Fruit fly (Drosophila melanogaster) whole organism, embryonic: ENCODE data around the gene CG31211.

Experiments used
- Atf6 ChIP-seq: fragments of 200-800 bp; sonication (Bioruptor generic); IDR thresholded peaks from 2 replicates; pipeline ENCODE4 v1.3.6; 2022; ENCODE audit warnings: missing biosample characterization, missing genetic modification characterization
- Bdp1 ChIP-seq: fragments of 200-800 bp; sonication (Bioruptor generic); optimal IDR thresholded peaks from 3 replicates; lab custom pipeline; 2016; ENCODE audit warnings: missing biosample characterization, missing genetic modification characterization
- Bteb2 ChIP-seq: fragments of 200-800 bp; sonication (Bioruptor generic); optimal IDR thresholded peaks from 2 replicates; lab custom pipeline; 2016; ENCODE audit warnings: missing biosample characterization, missing genetic modification characterization
- CG12104 ChIP-seq: fragments of 200-800 bp; sonication (Bioruptor generic); optimal IDR thresholded peaks from 3 replicates; lab custom pipeline; 2016; ENCODE audit warnings: missing biosample characterization, missing genetic modification characterization
- CG12155 ChIP-seq: fragments of 200-800 bp; sonication (Bioruptor generic); optimal IDR thresholded peaks from 3 replicates; lab custom pipeline; 2016; ENCODE audit warnings: missing biosample characterization, missing genetic modification characterization
- CG12299 ChIP-seq: fragments of 200-800 bp; sonication (Bioruptor generic); optimal IDR thresholded peaks from 2 replicates; lab custom pipeline; 2018; ENCODE audit warnings: missing biosample characterization, mild to moderate bottlenecking, missing genetic modification characterization
- CG12744 ChIP-seq: fragments of 200-800 bp; sonication (Bioruptor generic); optimal IDR thresholded peaks from 2 replicates; lab custom pipeline; 2016; ENCODE audit warnings: missing biosample characterization, missing genetic modification characterization
- CG13894 ChIP-seq: fragments of 200-800 bp; sonication (Bioruptor generic); optimal IDR thresholded peaks from 3 replicates; lab custom pipeline; 2018; ENCODE audit warnings: missing biosample characterization, mild to moderate bottlenecking, missing genetic modification characterization, moderate library complexity
- CG17361 ChIP-seq: fragments of 200-800 bp; sonication (Bioruptor generic); IDR thresholded peaks from 3 replicates; pipeline ENCODE4 v1.3.6; 2022; ENCODE audit warnings: missing biosample characterization, missing genetic modification characterization
- CG30431 ChIP-seq: fragments of 200-800 bp; sonication (Bioruptor generic); optimal IDR thresholded peaks from 2 replicates; lab custom pipeline; 2017; ENCODE audit warnings: missing biosample characterization, missing genetic modification characterization
- CG34376 ChIP-seq: fragments of 200-800 bp; sonication (Bioruptor generic); optimal IDR thresholded peaks from 2 replicates; lab custom pipeline; 2018; ENCODE audit warnings: missing biosample characterization, mild to moderate bottlenecking, missing genetic modification characterization
- CG34422 ChIP-seq: fragments of 200-800 bp; sonication (Bioruptor generic); IDR thresholded peaks from 3 replicates; pipeline ENCODE4 v1.3.6; 2022; ENCODE audit warnings: missing biosample characterization, missing genetic modification characterization
- CG6254 ChIP-seq: fragments of 200-800 bp; sonication (Bioruptor generic); optimal IDR thresholded peaks from 3 replicates; lab custom pipeline; 2017; ENCODE audit warnings: mild to moderate bottlenecking, missing biosample characterization, missing genetic modification reagents, missing genetic modification characterization
- CG6654 ChIP-seq: fragments of 200-800 bp; sonication (Bioruptor generic); optimal IDR thresholded peaks from 2 replicates; lab custom pipeline; 2017; ENCODE audit warnings: missing biosample characterization, mild to moderate bottlenecking, missing genetic modification characterization
- CG8089 ChIP-seq: fragments of 200-800 bp; sonication (Bioruptor generic); optimal IDR thresholded peaks from 3 replicates; lab custom pipeline; 2016; ENCODE audit warnings: missing biosample characterization, missing genetic modification characterization
- CG9932 ChIP-seq: fragments of 200-800 bp; sonication (Bioruptor generic); IDR thresholded peaks from 2 replicates; pipeline ENCODE4 v1.3.6; 2022; ENCODE audit warnings: missing biosample characterization, missing genetic modification characterization
- D ChIP-seq, 2 experiments: fragments of 200-800 bp in 1 of 2; fragments of >200 bp in 1 of 2; sonication (Bioruptor generic) in 1 of 2; optimal IDR thresholded peaks; 2 replicates in 1 of 2; 3 replicates in 1 of 2; lab custom pipeline; 2017; ENCODE audit warnings: mild to moderate bottlenecking in 1 of 2, missing biosample characterization in 1 of 2, missing genetic modification characterization in 1 of 2, missing genetic modification reagents in 1 of 2
- Dfd ChIP-seq, 2 experiments: fragments of >200 bp; optimal IDR thresholded peaks; 2 replicates each; lab custom pipeline; 2017; ENCODE audit warnings: missing biosample characterization in 2 of 2, missing genetic modification characterization in 2 of 2
- Dref ChIP-seq: fragments of 200-800 bp; sonication (Bioruptor generic); IDR thresholded peaks from 2 replicates; pipeline ENCODE4 v1.3.6; 2022; ENCODE audit warnings: missing biosample characterization, missing genetic modification characterization
- ERR ChIP-seq: fragments of 200-800 bp; sonication (Bioruptor generic); optimal IDR thresholded peaks from 2 replicates; lab custom pipeline; 2016; ENCODE audit warnings: missing biosample characterization, missing genetic modification characterization
- Ets65A ChIP-seq: fragments of 200-800 bp; sonication (Bioruptor generic); peaks from one replicate; lab custom pipeline; 2016; ENCODE audit warnings: missing biosample characterization, missing genetic modification characterization
- H15 ChIP-seq: fragments of 200-800 bp; sonication (Bioruptor generic); IDR thresholded peaks from 3 replicates; pipeline ENCODE4 v1.3.6; 2022; ENCODE audit warnings: missing biosample characterization, missing genetic modification characterization
- Hand ChIP-seq: fragments of 200-800 bp; sonication (Bioruptor generic); optimal IDR thresholded peaks from 2 replicates; lab custom pipeline; 2017; ENCODE audit warnings: mild to moderate bottlenecking, missing biosample characterization, missing genetic modification reagents, missing genetic modification characterization
- Hmr ChIP-seq: fragments of 200-800 bp; sonication (Bioruptor generic); optimal IDR thresholded peaks from 3 replicates; lab custom pipeline; 2017; ENCODE audit warnings: mild to moderate bottlenecking, missing biosample characterization, missing genetic modification reagents, missing genetic modification characterization
- Jarid2 ChIP-seq: fragments of 200-800 bp; sonication (Bioruptor generic); optimal IDR thresholded peaks from 3 replicates; lab custom pipeline; 2017; ENCODE audit warnings: mild to moderate bottlenecking, missing biosample characterization, missing genetic modification reagents, missing genetic modification characterization
- Kr ChIP-seq: fragments of 200-800 bp; sonication (Bioruptor generic); optimal IDR thresholded peaks from 2 replicates; lab custom pipeline; 2017; ENCODE audit warnings: missing biosample characterization, mild to moderate bottlenecking, missing genetic modification characterization
- Med ChIP-seq: fragments of 200-800 bp; sonication (Bioruptor generic); peaks from one replicate; lab custom pipeline; 2016; ENCODE audit warnings: missing biosample characterization, missing genetic modification characterization, mild to moderate bottlenecking, inconsistent platforms, moderate library complexity
- Rfx ChIP-seq: fragments of 200-800 bp; sonication (Bioruptor generic); IDR thresholded peaks from 2 replicates; pipeline ENCODE4 v1.3.6; 2022; ENCODE audit warnings: missing biosample characterization, missing genetic modification characterization
- Ssrp ChIP-seq: fragments of 200-800 bp; sonication (Bioruptor generic); optimal IDR thresholded peaks from 2 replicates; lab custom pipeline; 2018; ENCODE audit warnings: missing biosample characterization, mild to moderate bottlenecking, missing genetic modification characterization, moderate library complexity
- Trl ChIP-seq, 3 experiments: fragments of >200 bp in 2 of 3; fragments of 200-800 bp in 1 of 3; sonication (Bioruptor generic) in 1 of 3; optimal IDR thresholded peaks; 2 replicates in 1 of 3; 3 replicates in 2 of 3; lab custom pipeline; 2016 to 2017; ENCODE audit warnings: missing biosample characterization in 1 of 3, missing genetic modification characterization in 1 of 3
- bcd ChIP-seq: fragments of 200-800 bp; sonication (Bioruptor generic); optimal IDR thresholded peaks from 2 replicates; lab custom pipeline; 2017; ENCODE audit warnings: missing biosample characterization, mild to moderate bottlenecking, missing genetic modification characterization
- caup ChIP-seq: fragments of 200-800 bp; sonication (Bioruptor generic); optimal IDR thresholded peaks from 3 replicates; lab custom pipeline; 2017; ENCODE audit warnings: missing biosample characterization, mild to moderate bottlenecking, missing genetic modification characterization, moderate library complexity; ENCODE audit not compliant: severe bottlenecking
- chm ChIP-seq: fragments of 200-800 bp; sonication (Bioruptor generic); IDR thresholded peaks from 2 replicates; pipeline ENCODE4 v1.3.6; 2022; ENCODE audit warnings: missing biosample characterization, missing genetic modification characterization
- ci ChIP-seq: fragments of 200-800 bp; sonication (Bioruptor generic); IDR thresholded peaks from 3 replicates; pipeline ENCODE4 v1.3.6; 2022; ENCODE audit warnings: missing biosample characterization, missing genetic modification characterization
- crol ChIP-seq: fragments of 200-800 bp; sonication (Bioruptor generic); IDR thresholded peaks from 2 replicates; pipeline ENCODE4 v1.3.6; 2022; ENCODE audit warnings: missing biosample characterization, missing genetic modification characterization
- disco-r ChIP-seq: fragments of 200-800 bp; sonication (Bioruptor generic); optimal IDR thresholded peaks from 2 replicates; lab custom pipeline; 2016; ENCODE audit warnings: missing biosample characterization, missing genetic modification characterization
- eve ChIP-seq, 2 experiments: fragments of >200 bp; optimal IDR thresholded peaks; 2 replicates each; lab custom pipeline; 2017; ENCODE audit warnings: missing biosample characterization in 2 of 2, missing genetic modification characterization in 2 of 2
- hbn ChIP-seq: fragments of 200-800 bp; sonication (Bioruptor generic); IDR thresholded peaks from 2 replicates; pipeline ENCODE4 v1.3.6; 2022; ENCODE audit warnings: missing biosample characterization, missing genetic modification characterization; ENCODE audit not compliant: partially characterized antibody
- lbe ChIP-seq: fragments of 200-800 bp; sonication (Bioruptor generic); optimal IDR thresholded peaks from 2 replicates; lab custom pipeline; 2016; ENCODE audit warnings: missing biosample characterization, mild to moderate bottlenecking, missing genetic modification characterization
- nom ChIP-seq: fragments of 200-800 bp; sonication (Bioruptor generic); optimal IDR thresholded peaks from 2 replicates; lab custom pipeline; 2017; ENCODE audit warnings: missing biosample characterization, missing genetic modification characterization, mild to moderate bottlenecking, moderate library complexity, missing genetic modification reagents
- pita ChIP-seq: fragments of 200-800 bp; sonication (Bioruptor generic); optimal IDR thresholded peaks from 2 replicates; lab custom pipeline; 2017; ENCODE audit warnings: missing biosample characterization, mild to moderate bottlenecking, missing genetic modification characterization
- schlank ChIP-seq: fragments of 200-800 bp; sonication (Bioruptor generic); optimal IDR thresholded peaks from 2 replicates; lab custom pipeline; 2018; ENCODE audit warnings: missing biosample characterization, mild to moderate bottlenecking, missing genetic modification characterization
- sr ChIP-seq: fragments of 200-800 bp; sonication (Bioruptor generic); IDR thresholded peaks from 3 replicates; pipeline ENCODE4 v1.3.6; 2022; ENCODE audit warnings: missing biosample characterization, missing genetic modification characterization
- vfl ChIP-seq: fragments of 200-800 bp; sonication (Bioruptor generic); optimal IDR thresholded peaks from 2 replicates; lab custom pipeline; 2016; ENCODE audit warnings: missing biosample characterization, missing genetic modification characterization

CG31211 gene

DNA sequence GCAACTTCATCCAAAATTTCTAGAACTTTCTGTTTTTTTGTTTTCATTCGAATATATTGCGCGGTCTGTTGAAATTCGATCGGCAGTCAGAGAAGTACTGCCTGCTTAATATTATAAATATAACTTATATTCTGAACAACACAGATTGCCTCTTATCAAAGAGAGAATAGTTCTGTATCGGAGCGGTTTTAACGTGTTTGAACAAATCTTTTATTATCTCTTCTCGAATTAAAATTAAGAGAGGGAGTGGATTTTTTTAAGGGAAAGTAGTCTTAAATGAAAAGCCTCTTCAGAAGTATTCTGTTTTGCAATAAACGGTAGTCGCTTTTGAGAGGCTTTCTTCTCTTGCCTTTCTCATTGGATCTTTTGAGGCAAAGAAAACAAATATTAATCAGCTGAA is 33.1 kb downstream of the CG31211 start:
- TF ChIP-seq eve (GFP tag; optimal IDR thresholded peaks at IDR 0.05; lab: Kevin White, UChicago) = no peak
- TF ChIP-seq Trl (optimal IDR thresholded peaks at IDR 0.05; lab: Kevin White, UChicago) = peak; percentile 54 to 74
- TF ChIP-seq Trl (GFP tag; optimal IDR thresholded peaks at IDR 0.05; lab: Kevin White, UChicago) = no peak
- no peak for TF ChIP-seq chm (GFP tag; lab: Robert Waterston, UW)
- peak; percentile 4 for TF ChIP-seq lbe (GFP tag; lab: Kevin White, UChicago)
- TF ChIP-seq nom (GFP tag; lab: Kevin White, UChicago) = peak; percentile 25
- no peak for TF ChIP-seq CG34376 (GFP tag; lab: Kevin White, UChicago)
- TF ChIP-seq pita = no peak
- peak; percentile 15 for TF ChIP-seq Jarid2 (GFP tag; lab: Kevin White, UChicago)
- no peak for TF ChIP-seq Kr (GFP tag; lab: Kevin White, UChicago)
- TF ChIP-seq CG12299 (tag; lab: Kevin White, UChicago) = no peak
- TF ChIP-seq, all 482 proteins: peak for 4

DNA sequence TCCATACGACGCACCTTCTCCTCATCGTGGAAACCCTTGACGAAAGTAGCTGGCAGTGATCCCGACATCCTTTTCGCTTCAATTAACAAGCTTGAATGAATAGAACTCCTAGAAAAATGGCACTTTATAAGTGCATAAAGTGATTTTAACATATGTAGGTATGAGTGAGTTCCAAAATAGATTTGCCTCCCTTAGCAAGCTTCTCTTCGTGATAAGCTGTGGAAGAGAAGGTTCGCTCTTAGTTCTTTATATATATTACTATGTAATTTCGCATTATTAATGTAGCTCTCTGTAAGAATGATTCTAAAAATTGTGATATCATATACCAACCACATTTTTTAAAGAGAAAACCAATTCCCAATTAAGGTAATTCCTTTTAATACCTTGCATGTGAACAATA is 35.0 kb downstream of the CG31211 start, which contains the start of gene CG3397:
Gene CG3397 (minus strand): TSS at position 101 of the 400 bp plus-strand sequence.
- no peak for TF ChIP-seq vfl (GFP tag; lab: Kevin White, UChicago)
- TF ChIP-seq Trl (optimal IDR thresholded peaks at IDR 0.05; lab: Kevin White, UChicago) = peak; percentile 18 to 56
- TF ChIP-seq Trl (GFP tag; optimal IDR thresholded peaks at IDR 0.05; lab: Kevin White, UChicago) = no peak

DNA sequence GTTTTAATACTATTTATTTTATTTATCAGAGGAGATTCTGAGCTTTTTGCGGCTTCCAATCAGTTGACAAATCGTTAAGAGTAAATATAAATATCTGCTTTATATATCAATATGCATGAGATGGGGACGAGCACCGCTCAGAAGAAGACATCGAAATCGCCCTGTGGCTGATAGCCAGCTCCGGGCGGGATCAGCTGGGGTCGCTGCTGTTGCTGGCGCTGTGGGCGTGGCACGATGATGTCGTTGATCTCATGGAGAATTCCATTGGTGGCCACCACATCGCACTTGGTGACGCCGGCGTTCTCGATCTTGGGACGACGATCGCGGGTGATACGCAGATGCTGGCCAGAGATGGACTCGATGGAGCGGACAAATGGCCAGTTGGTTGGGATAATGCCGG is 35.4 kb downstream of the CG31211 start:
- TF ChIP-seq bcd (no peak), Atf6 (no peak), D (optimal IDR thresholded peaks at IDR 0.05; lab: Kevin White, UChicago) (no peak), D (GFP tag; optimal IDR thresholded peaks at IDR 0.05; lab: Kevin White, UChicago) (no peak), nom (GFP tag; lab: Kevin White, UChicago) (peak; percentile 38), Dref (GFP tag; lab: Robert Waterston, UW) (0 out of 2 replicates have a peak, but pooled peaks have one; percentile 7), Bteb2 (GFP tag; lab: Kevin White, UChicago) (no peak), hbn (GFP tag; lab: Robert Waterston, UW) (no peak)

DNA sequence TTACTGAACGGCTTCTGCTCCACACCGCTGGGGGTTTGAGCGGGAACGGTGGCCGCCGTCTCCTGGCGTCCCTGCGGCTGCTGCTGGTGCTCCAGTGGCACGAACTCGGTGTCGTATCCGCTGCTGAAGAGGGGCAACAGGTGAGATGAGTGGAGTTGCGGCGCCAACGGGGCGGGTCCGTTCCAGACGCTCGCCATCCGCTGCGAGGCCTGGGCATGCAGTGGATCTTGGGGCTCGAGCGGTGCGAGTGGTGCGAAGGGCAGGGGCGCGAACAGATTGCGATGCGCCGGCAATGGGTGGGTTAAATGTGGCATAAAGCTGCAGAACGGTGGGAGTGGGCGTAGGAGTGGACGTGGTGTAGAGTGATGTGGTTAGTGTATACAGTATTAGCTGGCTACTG is 39.7 kb downstream of the CG31211 start:
- TF ChIP-seq CG13894 (tag; lab: Kevin White, UChicago) (no peak), Dfd (GFP tag; optimal IDR thresholded peaks at IDR 0.05; lab: Kevin White, UChicago) (peak in 1 of 2 experiments; percentile 20), vfl (GFP tag; lab: Kevin White, UChicago) (no peak), H15 (0 out of 3 replicates have a peak, but pooled peaks have one; percentile 19), Rfx (GFP tag; lab: Robert Waterston, UW) (peak; percentile 38; the same call in 1 of the 2 replicates), ERR (no peak), CG12155 (GFP tag; lab: Kevin White, UChicago) (no peak), Med (peak; percentile 77), Bdp1 (GFP tag; lab: Kevin White, UChicago) (no peak), CG12744 (GFP tag; lab: Kevin White, UChicago) (no peak), disco-r (GFP tag; lab: Kevin White, UChicago) (no peak), eve (GFP tag; optimal IDR thresholded peaks at IDR 0.05; lab: Kevin White, UChicago) (no peak), CG9932 (GFP tag; lab: Robert Waterston, UW) (no peak), CG6254 (no peak), Hmr (no peak), Ets65A (GFP tag; lab: Kevin White, UChicago) (peak; percentile 65), CG12104 (no peak), CG6654 (GFP tag; lab: Kevin White, UChicago) (no peak), caup (GFP tag; lab: Kevin White, UChicago) (no peak), CG34422 (GFP tag; lab: Robert Waterston, UW) (0 out of 3 replicates have a peak, but pooled peaks have one; percentile 33), schlank (tag; lab: Kevin White, UChicago) (no peak), Ssrp (tag; lab: Kevin White, UChicago) (no peak), ci (GFP tag; lab: Robert Waterston, UW) (no peak), CG17361 (no peak), sr (GFP tag; lab: Robert Waterston, UW) (0 out of 3 replicates have a peak, but pooled peaks have one; percentile 27), Hand (GFP tag; lab: Kevin White, UChicago) (no peak), Atf6 (no peak), CG8089 (GFP tag; lab: Kevin White, UChicago) (no peak), CG30431 (GFP tag; lab: Kevin White, UChicago) (no peak), crol (GFP tag; lab: Robert Waterston, UW) (peak; percentile 37; the same call in 1 of the 2 replicates)
